Fruit fly (Drosophila melanogaster): Measurements from ENCODE around the gene HDAC4.

HDAC4 gene

dm6 chrX:13319376-13319883, 34.0 kb upstream of the HDAC4 start:
- TF ChIP-seq ttk (optimal IDR thresholded peaks at IDR 0.05) (no peak), insv (optimal IDR thresholded peaks at IDR 0.05) (no peak), h (optimal IDR thresholded peaks at IDR 0.05) (no peak), psq (optimal IDR thresholded peaks at IDR 0.05) (no peak), Myc (optimal IDR thresholded peaks at IDR 0.05) (no peak), Sin3A (optimal IDR thresholded peaks at IDR 0.05) (no peak)

- no peak for TF ChIP-seq Myc (optimal IDR thresholded peaks at IDR 0.05)
- TF ChIP-seq h (optimal IDR thresholded peaks at IDR 0.05), result no peak
- TF ChIP-seq insv (optimal IDR thresholded peaks at IDR 0.05), result no peak
- TF ChIP-seq ttk (optimal IDR thresholded peaks at IDR 0.05), result no peak
These were observed 30.0 kb upstream of the HDAC4 start for dm6 chrX:13315463-13315817.

- TF ChIP-seq ttk (optimal IDR thresholded peaks at IDR 0.05) (no peak), h (optimal IDR thresholded peaks at IDR 0.05) (no peak), Sin3A (optimal IDR thresholded peaks at IDR 0.05) (no peak), insv (optimal IDR thresholded peaks at IDR 0.05) (no peak), Myc (optimal IDR thresholded peaks at IDR 0.05) (no peak), psq (optimal IDR thresholded peaks at IDR 0.05) (no peak)
These were observed 29.5 kb upstream of the HDAC4 start for dm6 chrX:13314789-13315462.

- TF ChIP-seq psq (optimal IDR thresholded peaks at IDR 0.05), result no peak
These were observed 28.9 kb upstream of the HDAC4 start for dm6 chrX:13314323-13314722.

- TF ChIP-seq h (optimal IDR thresholded peaks at IDR 0.05), result no peak
- TF ChIP-seq psq (optimal IDR thresholded peaks at IDR 0.05), result no peak
- no peak for TF ChIP-seq Sin3A (optimal IDR thresholded peaks at IDR 0.05)
- TF ChIP-seq insv (optimal IDR thresholded peaks at IDR 0.05), result no peak
- TF ChIP-seq ttk (optimal IDR thresholded peaks at IDR 0.05), result no peak
- no peak for TF ChIP-seq Myc (optimal IDR thresholded peaks at IDR 0.05)
These were observed 27.7 kb upstream of the HDAC4 start for dm6 chrX:13313133-13313532.

dm6 chrX:13312200-13312599, 26.8 kb upstream of the HDAC4 start:
- TF ChIP-seq Myc (optimal IDR thresholded peaks at IDR 0.05) (no peak), h (optimal IDR thresholded peaks at IDR 0.05) (no peak), psq (optimal IDR thresholded peaks at IDR 0.05) (no peak), insv (optimal IDR thresholded peaks at IDR 0.05) (no peak), ttk (optimal IDR thresholded peaks at IDR 0.05) (no peak), Sin3A (optimal IDR thresholded peaks at IDR 0.05) (no peak)

- TF ChIP-seq insv (optimal IDR thresholded peaks at IDR 0.05) (no peak), psq (optimal IDR thresholded peaks at IDR 0.05) (no peak)
These were observed 25.3 kb upstream of the HDAC4 start for dm6 chrX:13310764-13311163.

dm6 chrX:13307189-13307588, 21.8 kb upstream of the HDAC4 start:
- TF ChIP-seq psq (optimal IDR thresholded peaks at IDR 0.05), result no peak
- no peak for TF ChIP-seq Sin3A (optimal IDR thresholded peaks at IDR 0.05)
- no peak for TF ChIP-seq insv (optimal IDR thresholded peaks at IDR 0.05)

dm6 chrX:13305323-13305722, 19.9 kb upstream of the HDAC4 start:
- TF ChIP-seq h (optimal IDR thresholded peaks at IDR 0.05) (no peak), psq (optimal IDR thresholded peaks at IDR 0.05) (no peak), Sin3A (optimal IDR thresholded peaks at IDR 0.05) (no peak), Myc (optimal IDR thresholded peaks at IDR 0.05) (no peak), ttk (optimal IDR thresholded peaks at IDR 0.05) (no peak), insv (optimal IDR thresholded peaks at IDR 0.05) (no peak)

- TF ChIP-seq Sin3A (optimal IDR thresholded peaks at IDR 0.05), result no peak
- no peak for TF ChIP-seq ttk (optimal IDR thresholded peaks at IDR 0.05)
- no peak for TF ChIP-seq h (optimal IDR thresholded peaks at IDR 0.05)
- no peak for TF ChIP-seq psq (optimal IDR thresholded peaks at IDR 0.05)
- TF ChIP-seq Myc (optimal IDR thresholded peaks at IDR 0.05), result no peak
These were observed 18.5 kb upstream of the HDAC4 start for dm6 chrX:13303656-13304647.

dm6 chrX:13303527-13303655, 18.0 kb upstream of the HDAC4 start, which contains the start of gene IP3K2:
Gene IP3K2, plus strand, starts transcription at chrX:13303633.
- TF ChIP-seq Sin3A (optimal IDR thresholded peaks at IDR 0.05) (no peak), Myc (optimal IDR thresholded peaks at IDR 0.05) (no peak), psq (optimal IDR thresholded peaks at IDR 0.05) (no peak), ttk (optimal IDR thresholded peaks at IDR 0.05) (no peak), h (optimal IDR thresholded peaks at IDR 0.05) (no peak), insv (optimal IDR thresholded peaks at IDR 0.05) (no peak)

dm6 chrX:13302615-13303526, 17.4 kb upstream of the HDAC4 start:
- TF ChIP-seq Myc (optimal IDR thresholded peaks at IDR 0.05), result no peak

dm6 chrX:13302315-13302614, 16.8 kb upstream of the HDAC4 start, which contains the start of gene CG1764:
Gene CG1764, minus strand, starts transcription at chrX:13302415.
- TF ChIP-seq psq (optimal IDR thresholded peaks at IDR 0.05), result no peak
- no peak for TF ChIP-seq insv (optimal IDR thresholded peaks at IDR 0.05)
- no peak for TF ChIP-seq ttk (optimal IDR thresholded peaks at IDR 0.05)
- TF ChIP-seq Sin3A (optimal IDR thresholded peaks at IDR 0.05), result no peak
- TF ChIP-seq Myc (optimal IDR thresholded peaks at IDR 0.05), result no peak
- TF ChIP-seq h (optimal IDR thresholded peaks at IDR 0.05), result no peak
